Worm (Caenorhabditis elegans): ENCODE measurements around the gene T11F9.10.

ce11 chrV:11454917-11455316 is 31.9 kb upstream of the T11F9.10 start:
- TF ChIP-seq nhr-12 (tag; optimal IDR thresholded peaks at IDR 0.05) (no peak), ztf-11 (tag; optimal IDR thresholded peaks at IDR 0.05) (no peak), nhr-25 (tag; optimal IDR thresholded peaks at IDR 0.05) (no peak), daf-12 (tag; optimal IDR thresholded peaks at IDR 0.05) (no peak), ceh-28 (tag; optimal IDR thresholded peaks at IDR 0.05) (no peak), fos-1 (tag; optimal IDR thresholded peaks at IDR 0.05) (no peak), lin-39 (tag; optimal IDR thresholded peaks at IDR 0.05) (no peak), ama-1 (optimal IDR thresholded peaks at IDR 0.05) (no peak)

Data from whole organism, L3 larva.